Worm (Caenorhabditis elegans) whole organism, L3 larva: ENCODE data around the gene chk-1.

Source experiments
- ZK546.5 ChIP-seq: sonication (generic microtip); optimal IDR thresholded peaks from 2 replicates; lab custom pipeline; 2017; ENCODE audit warnings: missing biosample characterization, missing genetic modification characterization
- fkh-10 ChIP-seq: sonication (generic microtip); optimal IDR thresholded peaks from 2 replicates; lab custom pipeline; 2017; ENCODE audit warnings: missing biosample characterization, missing genetic modification reagents, missing genetic modification characterization
- lin-15B ChIP-seq: fragments of 150-350 bp; optimal IDR thresholded peaks from 2 replicates; lab custom pipeline; 2014; ENCODE audit warnings: missing biosample characterization, missing genetic modification characterization
- nhr-11 ChIP-seq: fragments of 150-350 bp; optimal IDR thresholded peaks from 2 replicates; lab custom pipeline; 2014; ENCODE audit warnings: missing biosample characterization, missing genetic modification characterization
- unc-39 ChIP-seq: sonication (generic microtip); optimal IDR thresholded peaks from 4 replicates; lab custom pipeline; 2017; ENCODE audit warnings: missing biosample characterization, missing genetic modification characterization
- ztf-11 ChIP-seq: fragments of 150-350 bp; optimal IDR thresholded peaks from 2 replicates; lab custom pipeline; 2014; ENCODE audit warnings: missing biosample characterization, missing genetic modification characterization

DNA sequence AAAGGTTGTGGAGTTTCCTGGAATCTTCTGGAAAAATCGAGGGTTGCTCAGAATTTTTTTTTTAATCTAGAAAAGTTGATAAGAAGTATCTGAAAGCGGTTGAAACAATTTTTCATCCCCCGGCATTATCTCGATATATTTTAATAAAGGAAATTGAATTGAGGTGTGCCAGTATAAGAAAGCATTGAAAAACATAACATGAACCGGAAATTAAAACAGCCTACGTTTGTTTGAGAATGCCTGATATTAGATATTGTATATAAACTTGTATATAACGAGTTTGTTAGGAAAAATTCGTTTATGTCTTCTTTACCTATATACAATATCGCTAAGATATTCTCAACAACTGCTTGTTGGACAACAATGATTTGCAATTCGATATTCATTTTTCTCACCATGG, 34.5 kb downstream of the chk-1 start, which contains the start of gene str-30:
- TF ChIP-seq ztf-11 (tag; lab: Kevin White, UChicago): no peak
- no peak for TF ChIP-seq unc-39
- TF ChIP-seq fkh-10 (GFP tag; lab: Kevin White, UChicago): no peak
- TF ChIP-seq lin-15B (tag; lab: Kevin White, UChicago): no peak
- no peak for TF ChIP-seq ZK546.5
- no peak for TF ChIP-seq nhr-11 (tag; lab: Kevin White, UChicago)
